Worm (Caenorhabditis elegans) whole organism, L1 larva: ENCODE data around the gene W10G6.1.

Experiments used
- F16B12.6 ChIP-seq: fragments of 150-350 bp; optimal IDR thresholded peaks from 2 replicates; lab custom pipeline; 2014; ENCODE audit warnings: missing biosample characterization, missing genetic modification characterization
- Y116A8C.19 ChIP-seq: sonication (generic microtip); optimal IDR thresholded peaks from 2 replicates; lab custom pipeline; 2016; ENCODE audit warnings: missing compliant biosample characterization, missing genetic modification characterization, borderline replicate concordance
- aha-1 ChIP-seq: fragments of 150-350 bp; optimal IDR thresholded peaks from 2 replicates; lab custom pipeline; 2014; ENCODE audit warnings: missing biosample characterization, missing genetic modification characterization
- blmp-1 ChIP-seq: fragments of 150-350 bp; optimal IDR thresholded peaks from 2 replicates; lab custom pipeline; 2014; ENCODE audit warnings: missing biosample characterization, missing genetic modification characterization
- ceh-8 ChIP-seq: fragments of 200-800 bp; sonication (Bioruptor generic); optimal IDR thresholded peaks from 2 replicates; lab custom pipeline; 2018; ENCODE audit warnings: mild to moderate bottlenecking, missing genetic modification characterization, moderate library complexity, missing compliant biosample characterization
- ceh-90 ChIP-seq: sonication (generic microtip); optimal IDR thresholded peaks from 2 replicates; lab custom pipeline; 2016; ENCODE audit warnings: missing genetic modification characterization, missing compliant biosample characterization
- dpl-1 ChIP-seq, 3 experiments: fragments of 150-350 bp in 2 of 3; sonication (generic microtip) in 1 of 3; optimal IDR thresholded peaks; 2 replicates each; lab custom pipeline; 2014 to 2017; ENCODE audit warnings: missing biosample characterization in 3 of 3, missing genetic modification characterization in 3 of 3, missing genetic modification reagents in 3 of 3
- egl-27 ChIP-seq, 2 experiments: fragments of 150-350 bp in 1 of 2; sonication (generic microtip); optimal IDR thresholded peaks; 3 replicates each; lab custom pipeline; 2017 to 2018; ENCODE audit warnings: missing biosample characterization in 2 of 2, missing genetic modification characterization in 2 of 2, missing genetic modification reagents in 2 of 2
- elt-2 ChIP-seq: sonication (generic microtip); optimal IDR thresholded peaks from 2 replicates; lab custom pipeline; 2016; ENCODE audit warnings: missing genetic modification characterization, mild to moderate bottlenecking, inconsistent platforms, missing compliant biosample characterization, missing genetic modification reagents
- elt-3 ChIP-seq, 6 experiments: fragments of 150-350 bp in 1 of 6; sonication (generic microtip); optimal IDR thresholded peaks; 2 replicates each; lab custom pipeline; 2017 to 2018; ENCODE audit warnings: missing biosample characterization in 6 of 6, missing genetic modification characterization in 6 of 6, inconsistent platforms in 1 of 6
- grh-1 ChIP-seq: fragments of 200-800 bp; sonication (Bioruptor generic); IDR thresholded peaks from 2 replicates; pipeline ENCODE4 v1.3.6; 2022; ENCODE audit warnings: missing genetic modification reagents, missing genetic modification characterization, missing compliant biosample characterization
- lin-14 ChIP-seq: fragments of 200-800 bp; sonication (Bioruptor generic); optimal IDR thresholded peaks from 2 replicates; lab custom pipeline; 2018; ENCODE audit warnings: mild to moderate bottlenecking, missing genetic modification characterization, moderate library complexity, missing compliant biosample characterization
- lin-15B ChIP-seq: fragments of 150-350 bp; sonication (generic microtip); optimal IDR thresholded peaks from 3 replicates; lab custom pipeline; 2014; ENCODE audit warnings: missing biosample characterization, missing genetic modification characterization
- lin-35 ChIP-seq, 2 experiments: fragments of 150-350 bp; optimal IDR thresholded peaks; 2 replicates each; lab custom pipeline; 2014; ENCODE audit warnings: missing biosample characterization in 2 of 2, missing genetic modification characterization in 2 of 2, missing genetic modification reagents in 2 of 2
- lsy-2 ChIP-seq, 2 experiments: fragments of 150-350 bp; optimal IDR thresholded peaks; 2 replicates each; lab custom pipeline; 2014; ENCODE audit warnings: missing biosample characterization in 2 of 2, missing genetic modification characterization in 2 of 2
- mab-9 ChIP-seq: fragments of 200-800 bp; sonication (Bioruptor generic); IDR thresholded peaks from 2 replicates; pipeline ENCODE4 v1.3.6; 2022; ENCODE audit warnings: missing genetic modification reagents, missing genetic modification characterization, missing compliant biosample characterization
- mdl-1 ChIP-seq, 2 experiments: fragments of 150-350 bp; optimal IDR thresholded peaks; 2 replicates each; lab custom pipeline; 2014 to 2017; ENCODE audit warnings: missing biosample characterization in 2 of 2, missing genetic modification characterization in 2 of 2, inconsistent platforms in 1 of 2
- mep-1 ChIP-seq: fragments of 150-350 bp; optimal IDR thresholded peaks from 2 replicates; lab custom pipeline; 2014; ENCODE audit warnings: missing biosample characterization, missing genetic modification characterization
- nhr-19 ChIP-seq: fragments of 200-800 bp; sonication (Bioruptor generic); conservative IDR thresholded peaks from 2 replicates; pipeline ENCODE4 v1.3.6; 2022; ENCODE audit warnings: missing genetic modification characterization, missing compliant biosample characterization
- nhr-20 ChIP-seq: sonication (generic microtip); optimal IDR thresholded peaks from 2 replicates; lab custom pipeline; 2016; ENCODE audit warnings: mild to moderate bottlenecking, missing genetic modification characterization, missing compliant biosample characterization
- nhr-237 ChIP-seq: fragments of 150-350 bp; optimal IDR thresholded peaks from 2 replicates; lab custom pipeline; 2014; ENCODE audit warnings: missing biosample characterization, missing genetic modification characterization
- nhr-28 ChIP-seq: fragments of 150-350 bp; optimal IDR thresholded peaks from 2 replicates; lab custom pipeline; 2014; ENCODE audit warnings: missing biosample characterization, missing genetic modification characterization
- nhr-71 ChIP-seq: sonication (generic microtip); optimal IDR thresholded peaks from 2 replicates; lab custom pipeline; 2016; ENCODE audit warnings: mild to moderate bottlenecking, missing genetic modification characterization, moderate library complexity, missing compliant biosample characterization
- nhr-76 ChIP-seq: sonication (generic microtip); optimal IDR thresholded peaks from 2 replicates; lab custom pipeline; 2017; ENCODE audit warnings: missing biosample characterization, missing genetic modification characterization
- nhr-77 ChIP-seq: fragments of 150-350 bp; optimal IDR thresholded peaks from 2 replicates; lab custom pipeline; 2014; ENCODE audit warnings: missing biosample characterization, missing genetic modification characterization
- nhr-84 ChIP-seq: sonication (generic microtip); optimal IDR thresholded peaks from 2 replicates; lab custom pipeline; 2017; ENCODE audit warnings: missing biosample characterization, missing genetic modification characterization
- nhr-85 ChIP-seq: sonication (generic microtip); peaks from one replicate; lab custom pipeline; 2016; ENCODE audit warnings: missing genetic modification characterization, inconsistent platforms, missing compliant biosample characterization
- nhr-90 ChIP-seq: sonication (generic microtip); optimal IDR thresholded peaks from 2 replicates; lab custom pipeline; 2016; ENCODE audit warnings: mild to moderate bottlenecking, missing genetic modification characterization, missing compliant biosample characterization; ENCODE audit not compliant: poor library complexity
- rnt-1 ChIP-seq: sonication (generic microtip); optimal IDR thresholded peaks from 2 replicates; lab custom pipeline; 2016; ENCODE audit warnings: mild to moderate bottlenecking, missing genetic modification characterization, moderate library complexity, missing compliant biosample characterization
- skn-1 ChIP-seq: fragments of 150-350 bp; optimal IDR thresholded peaks from 2 replicates; lab custom pipeline; 2014; ENCODE audit warnings: missing biosample characterization, missing genetic modification characterization
- snpc-4 ChIP-seq: fragments of 150-350 bp; optimal IDR thresholded peaks from 2 replicates; lab custom pipeline; 2014; ENCODE audit warnings: missing biosample characterization, missing genetic modification characterization
- snu-23 ChIP-seq: sonication (generic microtip); optimal IDR thresholded peaks from 2 replicates; lab custom pipeline; 2016; ENCODE audit warnings: missing genetic modification characterization, missing compliant biosample characterization
- tbx-2 ChIP-seq: sonication (generic microtip); optimal IDR thresholded peaks from 2 replicates; lab custom pipeline; 2016; ENCODE audit warnings: missing genetic modification characterization, missing compliant biosample characterization
- tlp-1 ChIP-seq: fragments of 150-350 bp; optimal IDR thresholded peaks from 2 replicates; lab custom pipeline; 2014; ENCODE audit warnings: missing biosample characterization, missing genetic modification characterization
- unc-130 ChIP-seq: fragments of 150-350 bp; optimal IDR thresholded peaks from 2 replicates; lab custom pipeline; 2017; ENCODE audit warnings: missing biosample characterization, missing genetic modification characterization, inconsistent platforms
- unc-30 ChIP-seq: sonication (generic microtip); optimal IDR thresholded peaks from 2 replicates; lab custom pipeline; 2017; ENCODE audit warnings: missing biosample characterization, missing genetic modification characterization
- unc-62 ChIP-seq: fragments of 150-350 bp; optimal IDR thresholded peaks from 2 replicates; lab custom pipeline; 2014; ENCODE audit warnings: missing biosample characterization, missing genetic modification reagents, missing genetic modification characterization
- unc-86 ChIP-seq: sonication (generic microtip); optimal IDR thresholded peaks from 2 replicates; lab custom pipeline; 2016; ENCODE audit warnings: missing genetic modification characterization, missing compliant biosample characterization
- vab-15 ChIP-seq: sonication (generic microtip); optimal IDR thresholded peaks from 2 replicates; lab custom pipeline; 2017; ENCODE audit warnings: missing genotype, mild to moderate bottlenecking, missing genetic modification characterization, missing compliant biosample characterization
- ztf-11 ChIP-seq, 2 experiments: sonication (generic microtip); optimal IDR thresholded peaks; 2 replicates each; lab custom pipeline; 2016 to 2017; ENCODE audit warnings: missing genetic modification characterization in 2 of 2, missing biosample characterization in 1 of 2, missing compliant biosample characterization in 1 of 2

Gene W10G6.1

DNA sequence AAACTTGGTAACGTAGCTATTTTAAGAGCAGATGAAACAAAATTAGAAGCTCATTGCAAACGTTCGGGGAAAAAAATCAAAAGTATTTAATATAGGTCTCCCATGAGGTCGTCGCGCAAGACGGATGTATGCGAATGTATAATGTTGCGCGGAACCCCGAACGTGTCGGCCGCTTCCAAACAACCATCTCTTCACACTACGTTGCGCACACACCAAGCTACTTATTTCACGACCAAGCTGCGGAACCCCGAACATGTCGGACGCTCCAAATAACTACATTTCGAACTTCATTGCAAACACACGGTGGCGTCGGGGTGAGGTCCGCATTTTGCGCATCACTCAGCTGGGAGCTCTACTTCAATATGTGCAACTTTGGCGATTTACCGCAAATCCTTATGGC is 13.5 kb downstream of the W10G6.1 start:
- TF ChIP-seq tbx-2 (tag; lab: Kevin White, UChicago) (no peak), nhr-84 (tag; lab: Kevin White, UChicago) (no peak), lin-14 (GFP tag; lab: Kevin White, UChicago) (no peak), mab-9 (GFP tag; lab: Robert Waterston, UW) (no peak), nhr-20 (tag; lab: Kevin White, UChicago) (no peak), nhr-19 (GFP tag; lab: Robert Waterston, UW) (no peak)

DNA sequence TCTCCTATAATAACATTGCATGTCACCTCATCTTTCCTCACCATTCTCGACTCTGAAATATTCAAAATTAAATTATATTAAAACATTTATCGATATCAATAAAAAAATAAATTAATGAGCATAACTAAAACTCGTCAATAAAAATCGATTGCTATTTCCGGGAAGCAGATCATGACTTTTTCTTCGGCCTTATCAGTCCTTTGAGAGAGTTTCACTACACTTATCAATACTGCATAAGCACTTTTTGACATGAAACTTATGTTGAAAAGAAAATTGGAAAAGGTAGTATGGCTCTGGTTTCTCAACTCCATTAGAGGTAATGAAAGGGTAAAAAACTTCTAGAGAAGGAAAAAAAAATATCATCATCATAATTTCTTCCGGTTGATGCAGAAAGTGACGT is 15.1 kb downstream of the W10G6.1 start:
- TF ChIP-seq mdl-1 (tag; optimal IDR thresholded peaks at IDR 0.05; lab: Kevin White, UChicago) (no peak), elt-2 (tag; lab: Kevin White, UChicago) (peak; percentile 43)

DNA sequence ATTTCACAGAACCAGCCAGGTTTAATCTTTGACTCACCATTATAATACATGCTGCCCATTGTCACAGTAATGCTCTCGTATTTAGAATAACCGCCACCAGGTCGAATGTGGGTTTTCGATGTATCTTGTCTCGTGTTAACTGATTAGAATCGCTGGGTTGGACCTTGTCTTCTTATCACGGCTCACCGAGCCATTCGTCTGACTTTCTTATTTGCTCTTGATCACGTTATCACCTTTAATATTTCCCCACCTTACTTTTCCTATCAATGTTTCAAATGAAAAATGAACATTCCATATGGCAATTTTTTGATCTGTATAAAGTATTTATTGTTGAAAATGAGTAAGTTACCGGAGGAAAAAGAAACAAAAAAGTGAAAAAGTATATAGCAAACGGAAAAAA is 17.0 kb downstream of the W10G6.1 start, which contains the start of gene sgk-1:
TSS of gene sgk-1 (minus strand) at position 130 of the 400 bp plus-strand sequence.
- TF ChIP-seq skn-1 (tag; lab: Kevin White, UChicago) (no peak), ztf-11 (tag; optimal IDR thresholded peaks at IDR 0.05; lab: Kevin White, UChicago) (no peak), nhr-90 (tag; lab: Kevin White, UChicago) (peak; percentile 7), blmp-1 (no peak), lin-35 (GFP tag; optimal IDR thresholded peaks at IDR 0.05; lab: Kevin White, UChicago) (peak in 1 of 2 experiments; percentile 13), nhr-71 (peak; percentile 9), elt-2 (tag; lab: Kevin White, UChicago) (peak; percentile 40), ceh-90 (no peak)

DNA sequence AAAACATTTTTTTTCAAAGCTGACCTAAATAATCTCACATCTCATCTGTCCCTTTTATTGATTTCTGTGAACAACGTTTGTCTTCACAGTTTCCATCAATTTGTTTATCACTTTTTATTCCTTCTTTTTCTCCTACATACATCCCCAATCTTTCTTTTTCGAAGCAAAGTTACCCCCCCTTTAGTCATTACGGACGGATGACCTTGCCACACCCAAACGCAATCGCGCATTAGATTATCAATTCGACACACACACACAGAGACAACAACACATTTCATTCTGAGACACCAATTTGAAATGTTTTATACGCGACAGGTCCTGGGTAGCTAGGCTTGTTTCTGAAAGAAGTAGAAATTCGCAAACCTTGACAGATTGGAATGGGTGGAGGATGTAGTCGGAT is 18.3 kb downstream of the W10G6.1 start:
- TF ChIP-seq vab-15 (tag; lab: Kevin White, UChicago): no peak
- peak; percentile 80 for TF ChIP-seq lin-14 (GFP tag; lab: Kevin White, UChicago)
- TF ChIP-seq lin-15B (tag; lab: Kevin White, UChicago): no peak
- TF ChIP-seq snpc-4 (tag; lab: Kevin White, UChicago): no peak
- no peak for TF ChIP-seq unc-62 (GFP tag; lab: Kevin White, UChicago)
- TF ChIP-seq grh-1 (GFP tag; lab: Robert Waterston, UW): no peak
- TF ChIP-seq nhr-28 (tag; lab: Kevin White, UChicago): no peak
- TF ChIP-seq aha-1 (tag; lab: Kevin White, UChicago): no peak
- TF ChIP-seq nhr-237 (tag; lab: Kevin White, UChicago): no peak
- no peak for TF ChIP-seq nhr-84 (tag; lab: Kevin White, UChicago)
- 0 out of 2 replicates have a peak, but pooled peaks have one; percentile 15 for TF ChIP-seq nhr-19 (GFP tag; lab: Robert Waterston, UW)
- TF ChIP-seq elt-3 (tag; optimal IDR thresholded peaks at IDR 0.05; lab: Kevin White, UChicago): peak in 4 of 6 experiments; percentile 25 to 80 (median 64)
- peak; percentile 27 for TF ChIP-seq nhr-20 (tag; lab: Kevin White, UChicago)
- peak; percentile 36 for TF ChIP-seq nhr-71
- TF ChIP-seq ceh-8: no peak
- peak; percentile 45 for TF ChIP-seq snu-23
- no peak for TF ChIP-seq F16B12.6 (tag; lab: Kevin White, UChicago)
- TF ChIP-seq nhr-76 (tag; lab: Kevin White, UChicago): no peak
- TF ChIP-seq lsy-2 (tag; optimal IDR thresholded peaks at IDR 0.05; lab: Kevin White, UChicago): peak in 1 of 2 experiments; percentile 6
- no peak for TF ChIP-seq unc-86 (tag; lab: Kevin White, UChicago)
- TF ChIP-seq tbx-2 (tag; lab: Kevin White, UChicago): no peak
- TF ChIP-seq nhr-90 (tag; lab: Kevin White, UChicago): peak; percentile 53
- peak; percentile 80 for TF ChIP-seq blmp-1
- peak in 1 of 2 experiments; percentile 10 for TF ChIP-seq lin-35 (GFP tag; optimal IDR thresholded peaks at IDR 0.05; lab: Kevin White, UChicago)
- no peak for TF ChIP-seq rnt-1 (tag; lab: Kevin White, UChicago)
- TF ChIP-seq unc-130 (tag; lab: Kevin White, UChicago): peak; percentile 6
- no peak for TF ChIP-seq dpl-1 (GFP tag; optimal IDR thresholded peaks at IDR 0.05; lab: Kevin White, UChicago)
- peak; percentile 89 for TF ChIP-seq nhr-85 (tag; lab: Kevin White, UChicago)
- TF ChIP-seq unc-30: no peak
- no peak for TF ChIP-seq egl-27 (tag; optimal IDR thresholded peaks at IDR 0.05; lab: Kevin White, UChicago)
- no peak for TF ChIP-seq nhr-77 (tag; lab: Kevin White, UChicago)
- TF ChIP-seq mep-1 (tag; lab: Kevin White, UChicago): peak; percentile 61
- no peak for TF ChIP-seq Y116A8C.19 (tag; lab: Kevin White, UChicago)
- no peak for TF ChIP-seq tlp-1
- TF ChIP-seq, all 84 proteins: peak for 13
